Fruit fly (Drosophila melanogaster): ENCODE measurements around the gene CRAT.

DNA sequence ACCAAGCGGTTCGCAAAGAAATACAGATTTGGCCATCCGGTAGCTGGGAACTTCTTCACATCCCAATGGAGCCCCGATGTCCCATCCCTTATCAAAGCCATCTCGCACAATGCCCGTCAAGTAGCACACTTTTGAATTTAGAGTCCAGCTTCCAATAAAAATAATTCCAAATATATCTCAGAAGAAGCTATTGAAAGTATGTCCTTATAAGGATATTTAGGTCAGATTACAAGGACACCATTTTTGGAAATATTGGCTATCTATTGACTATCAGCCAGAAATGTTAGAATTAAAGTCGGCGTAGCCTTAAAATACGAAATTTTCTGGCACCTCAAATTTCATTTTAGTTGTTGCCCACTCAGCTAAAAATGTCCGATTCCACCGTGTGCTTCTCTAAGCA, 33.1 kb downstream of the CRAT start, which contains the start of gene CG10298:
- no peak for TF ChIP-seq CTCF (optimal IDR thresholded peaks at IDR 0.05)
- no peak for TF ChIP-seq CG8478 (optimal IDR thresholded peaks at IDR 0.05)
